Fruit fly (Drosophila melanogaster): ENCODE measurements around the gene Sema1a.
A peak's percentile ranks its signal among the peaks of the same experiment; 100 is the strongest.

The Sema1a gene

DNA sequence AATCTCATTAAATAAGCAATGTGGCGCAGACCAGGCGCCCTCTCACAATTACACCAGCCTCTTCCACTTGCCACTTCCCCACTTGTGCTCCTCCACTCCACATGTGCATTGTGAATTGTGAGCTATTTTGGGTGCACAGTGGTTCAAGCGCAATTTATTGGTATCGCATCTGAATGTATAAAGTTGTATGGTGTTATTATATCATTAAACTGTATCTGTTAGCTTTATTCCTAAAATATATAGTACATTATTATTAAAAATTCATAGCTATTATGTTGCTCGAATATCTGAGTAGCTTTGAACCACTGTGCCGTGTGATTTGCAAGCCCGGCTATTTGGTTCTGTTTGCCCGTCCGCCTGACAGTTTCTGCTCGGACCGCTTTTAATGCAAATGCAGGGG, 33.0 kb downstream of the Sema1a start (continued):
- TF ChIP-seq Fer1 (GFP tag; optimal IDR thresholded peaks at IDR 0.05) (peak; percentile 59), ssp (GFP tag; IDR thresholded peaks at IDR 0.05) (peak; percentile 75), Hr39 (optimal IDR thresholded peaks at IDR 0.05) (no peak), CG34224 (GFP tag; IDR thresholded peaks at IDR 0.05; ENCODE audit: partially characterized antibody) (no peak), trem (tag; optimal IDR thresholded peaks at IDR 0.05) (peak; percentile 83), Usf (GFP tag; optimal IDR thresholded peaks at IDR 0.05) (peak; percentile 55), CG10543 (GFP tag; optimal IDR thresholded peaks at IDR 0.05) (no peak), CG2202 (tag; optimal IDR thresholded peaks at IDR 0.05) (peak; percentile 84), CG11093 (GFP tag; IDR thresholded peaks at IDR 0.05) (peak; percentile 83), kni (GFP tag; optimal IDR thresholded peaks at IDR 0.05) (no peak), Lhr (GFP tag; optimal IDR thresholded peaks at IDR 0.05) (peak; percentile 65), ac (GFP tag; optimal IDR thresholded peaks at IDR 0.05) (peak; percentile 66), ind (GFP tag; optimal IDR thresholded peaks at IDR 0.05) (peak; percentile 84), wor (GFP tag; IDR thresholded peaks at IDR 0.05) (peak; percentile 84), MTF-1 (GFP tag; optimal IDR thresholded peaks at IDR 0.05; ENCODE audit: borderline replicate concordance) (peak; percentile 74), CG31388 (GFP tag; optimal IDR thresholded peaks at IDR 0.05) (peak; percentile 27), CG17361 (GFP tag; IDR thresholded peaks at IDR 0.05) (peak; percentile 89), sens (GFP tag) (peak; percentile 96), crol (GFP tag; IDR thresholded peaks at IDR 0.05) (peak; percentile 80), sob (GFP tag; IDR thresholded peaks at IDR 0.05) (peak; percentile 82), sens-2 (GFP tag; IDR thresholded peaks at IDR 0.05) (peak; percentile 89), CG7839 (tag; optimal IDR thresholded peaks at IDR 0.05) (peak; percentile 90), CG2875 (GFP tag; optimal IDR thresholded peaks at IDR 0.05) (peak; percentile 84), fd3F (GFP tag; optimal IDR thresholded peaks at IDR 0.05) (peak; percentile 29), Xbp1 (GFP tag; optimal IDR thresholded peaks at IDR 0.05) (peak; percentile 88), psq (GFP tag; optimal IDR thresholded peaks at IDR 0.05) (peak; percentile 23), corto (GFP tag; optimal IDR thresholded peaks at IDR 0.05) (peak; percentile 33), CG15514 (GFP tag; optimal IDR thresholded peaks at IDR 0.05) (peak; percentile 42), unpg (GFP tag; optimal IDR thresholded peaks at IDR 0.05) (peak; percentile 93), Sin3A (optimal IDR thresholded peaks at IDR 0.05) (no peak), Antp (GFP tag; optimal IDR thresholded peaks at IDR 0.05) (peak; percentile 25), Pdp1 (GFP tag; optimal IDR thresholded peaks at IDR 0.05) (peak; percentile 44 to 63), HLHmδ (GFP tag; optimal IDR thresholded peaks at IDR 0.05) (no peak), CG1024 (GFP tag; IDR thresholded peaks at IDR 0.05) (peak; percentile 79), maf-S (GFP tag; optimal IDR thresholded peaks at IDR 0.05) (no peak), CG10209 (GFP tag; optimal IDR thresholded peaks at IDR 0.05) (peak; percentile 85), Lim3 (GFP tag; IDR thresholded peaks at IDR 0.05) (peak; percentile 47; the same call in 1 of the 2 replicates), CG1233 (GFP tag; optimal IDR thresholded peaks at IDR 0.05) (peak; percentile 80), CG10274 (GFP tag; optimal IDR thresholded peaks at IDR 0.05) (peak; percentile 9), seq (GFP tag; IDR thresholded peaks at IDR 0.05) (peak; percentile 86), Dip3 (GFP tag; optimal IDR thresholded peaks at IDR 0.05) (no peak), insv (GFP tag; optimal IDR thresholded peaks at IDR 0.05) (no peak), usp (GFP tag; optimal IDR thresholded peaks at IDR 0.05) (no peak), CG8765 (GFP tag; IDR thresholded peaks at IDR 0.05) (peak; percentile 65; the same call in 1 of the 2 replicates), Tbp (GFP tag; optimal IDR thresholded peaks at IDR 0.05) (no peak), ham (GFP tag; IDR thresholded peaks at IDR 0.05) (no peak), CG14710 (tag; optimal IDR thresholded peaks at IDR 0.05) (peak; percentile 87), CG6175 (GFP tag; IDR thresholded peaks at IDR 0.05) (no peak), tup (GFP tag; optimal IDR thresholded peaks at IDR 0.05) (peak; percentile 56), CG16815 (GFP tag; optimal IDR thresholded peaks at IDR 0.05) (peak; percentile 70), dati (GFP tag; IDR thresholded peaks at IDR 0.05) (peak; percentile 43; the same call in 1 of the 2 replicates), BtbVII (GFP tag; optimal IDR thresholded peaks at IDR 0.05) (peak; percentile 32)

Data from whole organism, embryonic.